Worm (Caenorhabditis elegans) whole organism, L4 larva: ENCODE measurements around the gene nhr-103.
A peak's percentile ranks its signal among the peaks of the same experiment; 100 is the strongest.

ENCODE experiments used
- D1046.2 ChIP-seq: fragments of 200-800 bp; sonication (Bioruptor generic); IDR thresholded peaks from 2 replicates; pipeline ENCODE4 v1.3.6; 2022; ENCODE audit warnings: missing genetic modification characterization, missing compliant biosample characterization
- F10B5.3 ChIP-seq: sonication (generic microtip); optimal IDR thresholded peaks from 2 replicates; lab custom pipeline; 2016; ENCODE audit warnings: mild to moderate bottlenecking, missing genetic modification characterization, missing compliant biosample characterization
- R02D3.7 ChIP-seq: fragments of 150-350 bp; sonication (generic microtip); optimal IDR thresholded peaks from 3 replicates; lab custom pipeline; 2014; ENCODE audit warnings: missing biosample characterization, missing genetic modification characterization
- Y48G9A.11 ChIP-seq: fragments of 200-800 bp; sonication (Bioruptor generic); IDR thresholded peaks from 2 replicates; pipeline ENCODE4 v1.3.6; 2022; ENCODE audit warnings: missing genetic modification reagents, missing genetic modification characterization, missing compliant biosample characterization
- Y5F2A.4 ChIP-seq: fragments of 200-800 bp; sonication (Bioruptor generic); optimal IDR thresholded peaks from 2 replicates; lab custom pipeline; 2018; ENCODE audit warnings: mild to moderate bottlenecking, missing genetic modification characterization, missing compliant biosample characterization
- Y75B8A.6 ChIP-seq: fragments of 200-800 bp; sonication (Bioruptor generic); IDR thresholded peaks from 2 replicates; pipeline ENCODE4 v1.3.6; 2022; ENCODE audit warnings: missing genetic modification reagents, missing genetic modification characterization, missing compliant biosample characterization
- aha-1 ChIP-seq: fragments of 150-350 bp; peaks from one replicate; lab custom pipeline; 2014; ENCODE audit warnings: missing biosample characterization, missing genetic modification characterization
- ama-1 ChIP-seq: fragments of 150-350 bp; optimal IDR thresholded peaks from 2 replicates; lab custom pipeline; 2014; ENCODE audit warnings: inconsistent platforms, mixed read lengths
- ceh-62 ChIP-seq: sonication (generic microtip); optimal IDR thresholded peaks from 2 replicates; lab custom pipeline; 2017; ENCODE audit warnings: missing biosample characterization, missing genetic modification characterization
- ceh-82 ChIP-seq: sonication (generic microtip); optimal IDR thresholded peaks from 2 replicates; lab custom pipeline; 2017; ENCODE audit warnings: missing biosample characterization, missing genetic modification characterization
- ctbp-1 ChIP-seq: fragments of 200-800 bp; sonication (Bioruptor generic); IDR thresholded peaks from 2 replicates; pipeline ENCODE4 v1.3.6; 2022; ENCODE audit warnings: missing genetic modification reagents, missing genetic modification characterization, missing compliant biosample characterization
- daf-12 ChIP-seq: fragments of 150-350 bp; optimal IDR thresholded peaks from 2 replicates; lab custom pipeline; 2014; ENCODE audit warnings: missing biosample characterization, missing genetic modification reagents, missing genetic modification characterization
- daf-16 ChIP-seq, 3 experiments: sonication (generic microtip); optimal IDR thresholded peaks; 2 replicates each; lab custom pipeline; 2016 to 2017; ENCODE audit warnings: missing genetic modification characterization in 3 of 3, missing genetic modification reagents in 3 of 3, mild to moderate bottlenecking in 2 of 3, missing compliant biosample characterization in 2 of 3, missing biosample characterization in 1 of 3, moderate library complexity in 1 of 3
- dmd-6 ChIP-seq: fragments of 200-800 bp; sonication (Bioruptor generic); IDR thresholded peaks from 2 replicates; pipeline ENCODE4 v1.3.6; 2022; ENCODE audit warnings: missing genetic modification reagents, missing genetic modification characterization, missing compliant biosample characterization
- dmd-8 ChIP-seq: fragments of 200-800 bp; sonication (Bioruptor generic); IDR thresholded peaks from 2 replicates; pipeline ENCODE4 v1.3.6; 2022; ENCODE audit warnings: missing genetic modification characterization, missing compliant biosample characterization
- dpl-1 ChIP-seq: fragments of 150-350 bp; optimal IDR thresholded peaks from 2 replicates; lab custom pipeline; 2014; ENCODE audit warnings: missing biosample characterization, missing genetic modification reagents, missing genetic modification characterization
- dve-1 ChIP-seq: sonication (generic microtip); optimal IDR thresholded peaks from 2 replicates; lab custom pipeline; 2017; ENCODE audit warnings: antibody characterized with exemption, mild to moderate bottlenecking, missing genetic modification characterization, missing compliant biosample characterization; ENCODE audit not compliant: insufficient read depth
- egl-43 ChIP-seq: fragments of 200-800 bp; sonication (Bioruptor generic); IDR thresholded peaks from 2 replicates; pipeline ENCODE4 v1.3.6; 2022; ENCODE audit warnings: missing genetic modification reagents, missing genetic modification characterization, missing compliant biosample characterization
- fos-1 ChIP-seq: fragments of 150-350 bp; optimal IDR thresholded peaks from 2 replicates; lab custom pipeline; 2014; ENCODE audit warnings: missing biosample characterization, missing genetic modification characterization
- gei-8 ChIP-seq: fragments of 200-800 bp; sonication (Bioruptor generic); optimal IDR thresholded peaks from 2 replicates; lab custom pipeline; 2018; ENCODE audit warnings: mild to moderate bottlenecking, missing genetic modification characterization, missing compliant biosample characterization
- hlh-11 ChIP-seq: fragments of 200-800 bp; sonication (Bioruptor generic); optimal IDR thresholded peaks from 2 replicates; lab custom pipeline; 2018; ENCODE audit warnings: mild to moderate bottlenecking, missing genetic modification characterization, missing compliant biosample characterization
- hlh-30 ChIP-seq: sonication (generic microtip); optimal IDR thresholded peaks from 2 replicates; lab custom pipeline; 2017; ENCODE audit warnings: antibody characterized with exemption, mild to moderate bottlenecking, missing genetic modification characterization, missing compliant biosample characterization; ENCODE audit not compliant: insufficient read depth
- hmg-1.1 ChIP-seq: fragments of 200-800 bp; sonication (Bioruptor generic); IDR thresholded peaks from 2 replicates; pipeline ENCODE4 v1.3.6; 2022; ENCODE audit warnings: missing genetic modification reagents, missing genetic modification characterization, missing compliant biosample characterization
- lin-1 ChIP-seq: fragments of 200-800 bp; sonication (Bioruptor generic); IDR thresholded peaks from 2 replicates; pipeline ENCODE4 v1.3.6; 2022; ENCODE audit warnings: missing genetic modification reagents, missing genetic modification characterization, missing compliant biosample characterization
- lin-15B ChIP-seq: fragments of 150-350 bp; sonication (generic microtip); optimal IDR thresholded peaks from 3 replicates; lab custom pipeline; 2014; ENCODE audit warnings: missing biosample characterization, missing genetic modification characterization
- lin-39 ChIP-seq: fragments of 150-350 bp; optimal IDR thresholded peaks from 2 replicates; lab custom pipeline; 2014; ENCODE audit warnings: missing biosample characterization, missing genetic modification reagents, missing genetic modification characterization
- lir-3 ChIP-seq: sonication (generic microtip); optimal IDR thresholded peaks from 2 replicates; lab custom pipeline; 2016; ENCODE audit warnings: mild to moderate bottlenecking, missing genetic modification characterization, missing compliant biosample characterization
- lsy-2 ChIP-seq, 2 experiments: fragments of 150-350 bp in 1 of 2; sonication (generic microtip) in 1 of 2; optimal IDR thresholded peaks; 2 replicates each; lab custom pipeline; 2014 to 2017; ENCODE audit warnings: missing biosample characterization in 2 of 2, missing genetic modification characterization in 2 of 2
- madf-5 ChIP-seq, 2 experiments: fragments of 200-800 bp; sonication (Bioruptor generic); IDR thresholded peaks; 2 replicates each; pipeline ENCODE4 v1.3.6; 2022; ENCODE audit warnings: missing compliant biosample characterization in 2 of 2, missing genetic modification characterization in 2 of 2
- madf-9 ChIP-seq: fragments of 200-800 bp; sonication (Bioruptor generic); conservative IDR thresholded peaks from 2 replicates; pipeline ENCODE4 v1.3.6; 2022; ENCODE audit warnings: missing genetic modification reagents, missing genetic modification characterization, missing compliant biosample characterization
- mdt-29 ChIP-seq: fragments of 200-800 bp; sonication (Bioruptor generic); IDR thresholded peaks from 2 replicates; pipeline ENCODE4 v1.3.6; 2022; ENCODE audit warnings: missing genetic modification reagents, missing genetic modification characterization, missing compliant biosample characterization
- mep-1 ChIP-seq: fragments of 150-350 bp; sonication (generic microtip); optimal IDR thresholded peaks from 3 replicates; lab custom pipeline; 2014; ENCODE audit warnings: missing biosample characterization, missing genetic modification characterization
- nhr-10 ChIP-seq: fragments of 150-350 bp; optimal IDR thresholded peaks from 2 replicates; lab custom pipeline; 2014; ENCODE audit warnings: missing biosample characterization, missing genetic modification characterization
- nhr-28 ChIP-seq: fragments of 150-350 bp; optimal IDR thresholded peaks from 2 replicates; lab custom pipeline; 2014; ENCODE audit warnings: missing biosample characterization, missing genetic modification characterization
- nhr-6 ChIP-seq: fragments of 150-350 bp; optimal IDR thresholded peaks from 2 replicates; lab custom pipeline; 2014; ENCODE audit warnings: missing biosample characterization, missing genetic modification characterization
- pqm-1 ChIP-seq: sonication (generic microtip); optimal IDR thresholded peaks from 2 replicates; lab custom pipeline; 2017; ENCODE audit warnings: missing biosample characterization, missing genetic modification characterization
- set-16 ChIP-seq: fragments of 200-800 bp; sonication (Bioruptor generic); IDR thresholded peaks from 2 replicates; pipeline ENCODE4 v1.3.6; 2022; ENCODE audit warnings: missing genetic modification reagents, missing genetic modification characterization, missing compliant biosample characterization
- skn-1 ChIP-seq: fragments of 150-350 bp; optimal IDR thresholded peaks from 2 replicates; lab custom pipeline; 2014; ENCODE audit warnings: missing biosample characterization, missing genetic modification characterization
- snpc-4 ChIP-seq: fragments of 150-350 bp; optimal IDR thresholded peaks from 2 replicates; lab custom pipeline; 2014; ENCODE audit warnings: missing biosample characterization, missing genetic modification characterization
- spr-3 ChIP-seq: fragments of 200-800 bp; sonication (Bioruptor generic); optimal IDR thresholded peaks from 2 replicates; lab custom pipeline; 2018; ENCODE audit warnings: mild to moderate bottlenecking, missing genetic modification characterization, missing compliant biosample characterization
- unc-39 ChIP-seq: sonication (generic microtip); optimal IDR thresholded peaks from 2 replicates; lab custom pipeline; 2017; ENCODE audit warnings: missing biosample characterization, missing genetic modification characterization
- zag-1 ChIP-seq: fragments of 150-350 bp; optimal IDR thresholded peaks from 2 replicates; lab custom pipeline; 2014; ENCODE audit warnings: missing biosample characterization, missing genetic modification characterization
- zip-2 ChIP-seq: fragments of 150-350 bp; optimal IDR thresholded peaks from 2 replicates; lab custom pipeline; 2014; ENCODE audit warnings: missing biosample characterization, missing genetic modification characterization
- ztf-7 ChIP-seq: fragments of 150-350 bp; optimal IDR thresholded peaks from 2 replicates; lab custom pipeline; 2014; ENCODE audit warnings: missing biosample characterization, missing genetic modification characterization

nhr-103 gene

ce11 chrV:2185486-2185885, 39.7 kb upstream of the nhr-103 start:
- TF ChIP-seq hlh-30 (tag; lab: Kevin White, UChicago) (no peak), daf-16 (GFP tag; optimal IDR thresholded peaks at IDR 0.05; lab: Kevin White, UChicago) (no peak), daf-16 (tag; optimal IDR thresholded peaks at IDR 0.05; lab: Kevin White, UChicago) (no peak), set-16 (GFP tag; lab: Robert Waterston, UW) (0 out of 2 replicates have a peak, but pooled peaks have one; percentile 32), aha-1 (tag; lab: Kevin White, UChicago) (peak; percentile 62)

- TF ChIP-seq hlh-30 (tag; lab: Kevin White, UChicago) (no peak), fos-1 (tag; lab: Kevin White, UChicago) (no peak), R02D3.7 (no peak)
Measured at ce11 chrV:2187864-2188345, 37.3 kb upstream of the nhr-103 start, which contains the start of gene Y5H2B.3. Y5H2B.3 (plus strand) TSS chrV:2188295.

ce11 chrV:2190383-2190782, 34.8 kb upstream of the nhr-103 start:
- peak; percentile 70 for TF ChIP-seq egl-43
- peak; percentile 91 for TF ChIP-seq set-16 (GFP tag; lab: Robert Waterston, UW)
- no peak for TF ChIP-seq ztf-7 (tag; lab: Kevin White, UChicago)
- 0 out of 2 replicates have a peak, but pooled peaks have one; percentile 41 for TF ChIP-seq D1046.2 (GFP tag; lab: Robert Waterston, UW)
- peak; percentile 71; the same call in 1 of the 2 replicates for TF ChIP-seq Y48G9A.11

- TF ChIP-seq dpl-1 (GFP tag; lab: Kevin White, UChicago) (no peak), pqm-1 (no peak), spr-3 (GFP tag; lab: Kevin White, UChicago) (no peak), nhr-6 (tag; lab: Kevin White, UChicago) (no peak), snpc-4 (no peak), lsy-2 (tag; optimal IDR thresholded peaks at IDR 0.05; lab: Kevin White, UChicago) (no peak), zag-1 (no peak), ceh-82 (no peak), aha-1 (tag; lab: Kevin White, UChicago) (no peak), daf-12 (tag; lab: Kevin White, UChicago) (no peak), egl-43 (no peak), lin-39 (tag; lab: Kevin White, UChicago) (no peak), skn-1 (no peak), mep-1 (no peak), unc-39 (no peak), hmg-1.1 (GFP tag; lab: Robert Waterston, UW) (no peak), zip-2 (no peak), dmd-8 (GFP tag; lab: Robert Waterston, UW) (no peak), madf-5 (GFP tag; IDR thresholded peaks at IDR 0.05; lab: Robert Waterston, UW) (no peak)
Measured at ce11 chrV:2191122-2191521, 34.1 kb upstream of the nhr-103 start, which contains the start of gene srbc-42. srbc-42 (minus strand) TSS chrV:2191222.

- no peak for TF ChIP-seq mdt-29 (GFP tag; lab: Robert Waterston, UW)
- peak; percentile 61 for TF ChIP-seq dmd-6 (GFP tag; lab: Robert Waterston, UW)
- TF ChIP-seq hlh-11 (tag; lab: Kevin White, UChicago), result peak; percentile 35
- TF ChIP-seq lin-15B (tag; lab: Kevin White, UChicago), result no peak
- no peak for TF ChIP-seq ceh-62 (tag; lab: Kevin White, UChicago)
- no peak for TF ChIP-seq lin-1 (GFP tag; lab: Robert Waterston, UW)
- TF ChIP-seq unc-39, result no peak
- no peak for TF ChIP-seq nhr-10 (tag; lab: Kevin White, UChicago)
- no peak for TF ChIP-seq gei-8 (GFP tag; lab: Kevin White, UChicago)
- TF ChIP-seq dve-1, result peak; percentile 11
- TF ChIP-seq Y75B8A.6, result no peak
- TF ChIP-seq madf-5 (GFP tag; IDR thresholded peaks at IDR 0.05; lab: Robert Waterston, UW), result no peak
- TF ChIP-seq hlh-30 (tag; lab: Kevin White, UChicago), result peak; percentile 53
- peak; percentile 56; the same call in 1 of the 2 replicates for TF ChIP-seq hmg-1.1 (GFP tag; lab: Robert Waterston, UW)
- TF ChIP-seq F10B5.3 (tag; lab: Kevin White, UChicago), result no peak
- TF ChIP-seq daf-16 (GFP tag; optimal IDR thresholded peaks at IDR 0.05; lab: Kevin White, UChicago), result no peak
- peak; percentile 47 for TF ChIP-seq daf-16 (tag; optimal IDR thresholded peaks at IDR 0.05; lab: Kevin White, UChicago)
- TF ChIP-seq ama-1 (lab: Kevin White, UChicago), result no peak
- no peak for TF ChIP-seq Y48G9A.11
- TF ChIP-seq madf-9 (GFP tag; lab: Robert Waterston, UW), result no peak
- TF ChIP-seq Y5F2A.4 (GFP tag; lab: Kevin White, UChicago), result no peak
- TF ChIP-seq nhr-28 (tag; lab: Kevin White, UChicago), result peak; percentile 53
- TF ChIP-seq skn-1, result no peak
- no peak for TF ChIP-seq lir-3 (tag; lab: Kevin White, UChicago)
- no peak for TF ChIP-seq ctbp-1 (GFP tag; lab: Robert Waterston, UW)
Measured at ce11 chrV:2192117-2192516, 33.1 kb upstream of the nhr-103 start, which contains the start of gene nhr-13. nhr-13 (plus strand) TSS chrV:2192485.
